Worm (Caenorhabditis elegans) whole organism, L4/young adult: Measurements from ENCODE around the gene F08G12.1.

Source experiments
- dao-5 ChIP-seq: sonication (generic microtip); optimal IDR thresholded peaks from 2 replicates; lab custom pipeline; 2016; ENCODE audit warnings: missing genotype, missing genetic modification characterization, moderate library complexity, missing compliant biosample characterization
- him-1 ChIP-seq: sonication (generic microtip); optimal IDR thresholded peaks from 2 replicates; lab custom pipeline; 2016; ENCODE audit warnings: missing genotype, missing genetic modification reagents, missing genetic modification characterization, missing compliant biosample characterization

DNA sequence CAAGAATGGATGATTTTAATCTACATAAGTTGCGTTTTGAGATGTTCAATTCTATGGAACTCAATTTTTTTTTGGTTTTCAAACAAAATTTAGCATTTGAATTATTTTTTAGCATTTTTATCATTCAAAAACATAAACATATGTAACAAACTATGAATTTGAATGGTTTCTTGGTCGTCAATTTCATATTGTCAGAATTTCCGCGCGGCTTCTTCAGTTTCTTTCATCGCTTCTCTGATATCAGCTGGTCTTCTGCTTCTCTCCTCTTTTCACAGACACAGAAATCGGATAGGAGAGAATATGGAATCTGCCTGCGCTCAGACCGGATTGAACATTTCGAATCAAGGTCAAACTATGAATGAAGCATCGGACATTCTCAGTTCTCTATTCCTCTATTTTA lies 39.0 kb downstream of the F08G12.1 start, which contains the start of gene C03A3.9:
- no peak for TF ChIP-seq dao-5 (tag; lab: Kevin White, UChicago)
- no peak for TF ChIP-seq him-1
